Worm (Caenorhabditis elegans): ENCODE measurements around the gene ZK1127.5.

ZK1127.5 gene

ce11 chrII:7090085-7090484 is 39.6 kb downstream of the ZK1127.5 start (continued):
- TF ChIP-seq elt-3 (tag; optimal IDR thresholded peaks at IDR 0.05) (peak in 1 of 6 experiments; percentile 44), grh-1 (GFP tag; IDR thresholded peaks at IDR 0.05) (peak; percentile 96)

ce11 chrII:7090852-7091251 is 40.4 kb downstream of the ZK1127.5 start:
- TF ChIP-seq aly-2 (tag; optimal IDR thresholded peaks at IDR 0.05) (no peak), efl-1 (optimal IDR thresholded peaks at IDR 0.05) (no peak), efl-1 (GFP tag; optimal IDR thresholded peaks at IDR 0.05 in 1 of 2) (peak in 1 of 2 experiments; percentile 2)

ce11 chrII:7093339-7093821 is 42.9 kb downstream of the ZK1127.5 start, which contains the start of gene T02G5.3:
Gene T02G5.3, plus strand, starts transcription at chrII:7093389.
- TF ChIP-seq fos-1 (tag; optimal IDR thresholded peaks at IDR 0.05) (no peak), nhr-85 (tag) (peak; percentile 60)

ce11 chrII:7095970-7096369 is 45.5 kb downstream of the ZK1127.5 start:
- TF ChIP-seq efl-1 (optimal IDR thresholded peaks at IDR 0.05) (no peak), efl-1 (GFP tag; optimal IDR thresholded peaks at IDR 0.05 in 1 of 2) (peak in 1 of 2 experiments; percentile 67), unc-86 (tag; optimal IDR thresholded peaks at IDR 0.05) (no peak)

ce11 chrII:7098578-7098977 is 48.1 kb downstream of the ZK1127.5 start, which contains the start of gene mct-5:
Gene mct-5, minus strand, starts transcription at chrII:7098593.
- TF ChIP-seq tlp-1 (tag; optimal IDR thresholded peaks at IDR 0.05), result no peak
- no peak for TF ChIP-seq efl-1 (optimal IDR thresholded peaks at IDR 0.05)
- TF ChIP-seq efl-1 (GFP tag; optimal IDR thresholded peaks at IDR 0.05 in 1 of 2), result no peak
- no peak for TF ChIP-seq irx-1 (tag; optimal IDR thresholded peaks at IDR 0.05)
- TF ChIP-seq lin-35 (GFP tag; optimal IDR thresholded peaks at IDR 0.05), result no peak
- no peak for TF ChIP-seq alr-1 (tag; optimal IDR thresholded peaks at IDR 0.05; ENCODE audit: borderline replicate concordance)
- no peak for TF ChIP-seq ceh-8 (GFP tag; optimal IDR thresholded peaks at IDR 0.05)
- no peak for TF ChIP-seq lin-14 (GFP tag; optimal IDR thresholded peaks at IDR 0.05)

ce11 chrII:7099231-7099630 is 48.8 kb downstream of the ZK1127.5 start:
- TF ChIP-seq lin-14 (GFP tag; optimal IDR thresholded peaks at IDR 0.05), result no peak
- TF ChIP-seq nhr-71 (tag; optimal IDR thresholded peaks at IDR 0.05), result peak; percentile 22
- TF ChIP-seq ztf-4 (tag; optimal IDR thresholded peaks at IDR 0.05), result no peak
- TF ChIP-seq tlp-1 (tag; optimal IDR thresholded peaks at IDR 0.05), result no peak
- peak; percentile 0 for TF ChIP-seq nhr-90 (tag; optimal IDR thresholded peaks at IDR 0.05; ENCODE audit: poor library complexity)

ce11 chrII:7100838-7101237 is 50.4 kb downstream of the ZK1127.5 start, which contains the start of gene mmaa-1:
Gene mmaa-1, minus strand, starts transcription at chrII:7101165.
- peak; percentile 10 for TF ChIP-seq nhr-71 (tag; optimal IDR thresholded peaks at IDR 0.05)
- no peak for TF ChIP-seq elt-3 (tag; optimal IDR thresholded peaks at IDR 0.05)

All from whole organism, L1 larva.